Fruit fly (Drosophila melanogaster): ENCODE data around the gene CG42570.
A peak's percentile ranks its signal among the peaks of the same experiment; 100 is the strongest.

CG42570 gene

DNA sequence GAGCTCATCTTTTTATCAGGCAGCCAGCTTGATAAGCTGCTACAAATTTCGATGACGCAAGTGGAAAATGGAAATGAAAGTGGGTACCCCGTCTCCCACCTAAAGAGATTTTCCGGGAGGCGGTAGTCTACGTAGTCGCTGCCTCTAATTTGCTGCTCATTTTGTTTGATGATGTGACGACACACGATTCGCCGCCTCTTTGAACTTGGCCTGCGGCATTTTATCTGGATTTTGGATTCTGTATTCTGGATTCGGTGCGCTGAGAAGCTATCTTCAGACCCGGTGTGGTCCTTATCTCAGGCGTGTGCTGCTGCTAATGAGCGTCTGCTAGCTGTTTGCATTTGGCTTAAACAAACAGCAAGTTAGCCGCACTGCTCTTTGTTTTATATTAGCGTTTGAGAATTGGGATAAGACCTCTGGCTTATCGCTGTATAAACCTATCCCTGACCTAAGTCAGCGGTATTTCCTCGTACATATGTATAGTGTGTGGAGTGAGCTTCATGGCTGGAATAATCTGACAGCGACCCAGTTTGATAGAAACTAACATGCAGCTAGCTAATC is 3.6 kb upstream of the CG42570 start (continued):
- TF ChIP-seq CG17328 (GFP tag; IDR thresholded peaks at IDR 0.05) (peak; percentile 57), Spps (tag; optimal IDR thresholded peaks at IDR 0.05) (no peak), CG13775 (GFP tag; optimal IDR thresholded peaks at IDR 0.05) (peak; percentile 41), CG1792 (GFP tag; optimal IDR thresholded peaks at IDR 0.05) (peak; percentile 86), zen2 (GFP tag; IDR thresholded peaks at IDR 0.05; ENCODE audit: partially characterized antibody) (no peak), CG30431 (GFP tag; optimal IDR thresholded peaks at IDR 0.05) (peak; percentile 26), CG6854 (GFP tag; optimal IDR thresholded peaks at IDR 0.05) (peak; percentile 44), HLHmδ (GFP tag; optimal IDR thresholded peaks at IDR 0.05) (peak; percentile 2), NK7.1 (GFP tag; optimal IDR thresholded peaks at IDR 0.05) (peak; percentile 30), CG14050 (GFP tag; IDR thresholded peaks at IDR 0.05) (no peak), en (GFP tag; optimal IDR thresholded peaks at IDR 0.05) (peak; percentile 16), HLH54F (GFP tag; optimal IDR thresholded peaks at IDR 0.05) (peak; percentile 5), CG2120 (GFP tag; optimal IDR thresholded peaks at IDR 0.05) (peak; percentile 39), CG8290 (GFP tag; optimal IDR thresholded peaks at IDR 0.05) (peak; percentile 56), CG8290 (tag; optimal IDR thresholded peaks at IDR 0.05) (peak in 1 of 2 experiments; percentile 65), NC2α (GFP tag; optimal IDR thresholded peaks at IDR 0.05) (peak; percentile 61), CG12071 (GFP tag; optimal IDR thresholded peaks at IDR 0.05) (peak; percentile 76), gsb-n (tag; optimal IDR thresholded peaks at IDR 0.05) (peak; percentile 43), otp (GFP tag; IDR thresholded peaks at IDR 0.05) (peak; percentile 71; the same call in 2 of the 3 replicates), dm (GFP tag; optimal IDR thresholded peaks at IDR 0.05) (peak; percentile 25), Atf6 (GFP tag; IDR thresholded peaks at IDR 0.05) (peak; percentile 63), jumu (GFP tag; optimal IDR thresholded peaks at IDR 0.05) (peak; percentile 53), CG18619 (GFP tag; optimal IDR thresholded peaks at IDR 0.05) (peak; percentile 58), prd (optimal IDR thresholded peaks at IDR 0.05) (no peak), prd (GFP tag; IDR thresholded peaks at IDR 0.05) (peak; percentile 61; the same call in 2 of the 3 replicates), CG5953 (GFP tag; IDR thresholded peaks at IDR 0.05) (peak; percentile 74), Atf-2 (GFP tag; optimal IDR thresholded peaks at IDR 0.05) (peak; percentile 46), CG18599 (GFP tag; optimal IDR thresholded peaks at IDR 0.05) (peak; percentile 73), CG15269 (tag; optimal IDR thresholded peaks at IDR 0.05) (peak; percentile 20), stc (GFP tag; IDR thresholded peaks at IDR 0.05) (peak; percentile 59; the same call in 1 of the 2 replicates), CG17361 (GFP tag; IDR thresholded peaks at IDR 0.05) (0 out of 3 replicates have a peak, but pooled peaks have one; percentile 27), cwo (GFP tag; optimal IDR thresholded peaks at IDR 0.05) (peak; percentile 28), lola (GFP tag; optimal IDR thresholded peaks at IDR 0.05) (peak in 1 of 3 experiments; percentile 35), Med (GFP tag) (peak; percentile 91), sna (GFP tag; IDR thresholded peaks at IDR 0.05; ENCODE audit: partially characterized antibody) (no peak), pho (GFP tag; optimal IDR thresholded peaks at IDR 0.05) (peak; percentile 53), sd (tag; optimal IDR thresholded peaks at IDR 0.05) (peak; percentile 44), CG7839 (tag; optimal IDR thresholded peaks at IDR 0.05) (peak; percentile 16), toy (GFP tag; IDR thresholded peaks at IDR 0.05) (no peak), fd64A (GFP tag; optimal IDR thresholded peaks at IDR 0.05) (peak; percentile 75), D19A (tag; optimal IDR thresholded peaks at IDR 0.05) (peak; percentile 13), B-H2 (GFP tag; optimal IDR thresholded peaks at IDR 0.05) (peak; percentile 12), dpn (GFP tag; optimal IDR thresholded peaks at IDR 0.05) (peak in 1 of 2 experiments; percentile 58), crc (GFP tag; optimal IDR thresholded peaks at IDR 0.05) (no peak), Usf (GFP tag; optimal IDR thresholded peaks at IDR 0.05) (no peak), Max (GFP tag; optimal IDR thresholded peaks at IDR 0.05) (peak; percentile 34), CG4617 (GFP tag; optimal IDR thresholded peaks at IDR 0.05; ENCODE audit: borderline replicate concordance) (peak; percentile 12), Nf-YA (GFP tag; IDR thresholded peaks at IDR 0.05) (peak; percentile 69; the same call in 1 of the 2 replicates), ro (GFP tag; IDR thresholded peaks at IDR 0.05) (no peak), CG12769 (tag; optimal IDR thresholded peaks at IDR 0.05) (peak; percentile 76)
